Worm (Caenorhabditis elegans) whole organism, L3 larva: ENCODE measurements around the gene clec-127.

ENCODE experiments used
- R02D3.7 ChIP-seq: fragments of 150-350 bp; optimal IDR thresholded peaks from 2 replicates; lab custom pipeline; 2014; ENCODE audit warnings: missing biosample characterization, missing genetic modification characterization
- ZK546.5 ChIP-seq: sonication (generic microtip); optimal IDR thresholded peaks from 2 replicates; lab custom pipeline; 2017; ENCODE audit warnings: missing biosample characterization, missing genetic modification characterization
- ama-1 ChIP-seq: fragments of 150-350 bp; optimal IDR thresholded peaks from 2 replicates; lab custom pipeline; 2018
- ceh-28 ChIP-seq: fragments of 150-350 bp; optimal IDR thresholded peaks from 2 replicates; lab custom pipeline; 2014; ENCODE audit warnings: missing biosample characterization, missing genetic modification reagents, missing genetic modification characterization
- ceh-82 ChIP-seq: fragments of 150-350 bp; optimal IDR thresholded peaks from 2 replicates; lab custom pipeline; 2014; ENCODE audit warnings: missing biosample characterization, missing genetic modification characterization
- ceh-9 ChIP-seq: sonication (generic microtip); optimal IDR thresholded peaks from 2 replicates; lab custom pipeline; 2018; ENCODE audit warnings: missing biosample characterization, missing genetic modification characterization
- daf-12 ChIP-seq: fragments of 150-350 bp; optimal IDR thresholded peaks from 2 replicates; lab custom pipeline; 2014; ENCODE audit warnings: missing biosample characterization, missing genetic modification reagents, missing genetic modification characterization
- elt-1 ChIP-seq: fragments of 150-350 bp; optimal IDR thresholded peaks from 2 replicates; lab custom pipeline; 2014; ENCODE audit warnings: missing biosample characterization, missing genetic modification characterization
- elt-2 ChIP-seq: sonication (generic microtip); optimal IDR thresholded peaks from 2 replicates; lab custom pipeline; 2016; ENCODE audit warnings: missing genetic modification reagents, mild to moderate bottlenecking, missing genetic modification characterization, missing compliant biosample characterization
- elt-3 ChIP-seq, 3 experiments: fragments of 150-350 bp in 1 of 3; sonication (generic microtip) in 2 of 3; optimal IDR thresholded peaks; 2 replicates in 2 of 3; 4 replicates in 1 of 3; lab custom pipeline; 2014 to 2017; ENCODE audit warnings: missing biosample characterization in 3 of 3, missing genetic modification characterization in 3 of 3
- fkh-2 ChIP-seq: fragments of 150-350 bp; optimal IDR thresholded peaks from 2 replicates; lab custom pipeline; 2014; ENCODE audit warnings: missing biosample characterization, missing genetic modification reagents, missing genetic modification characterization
- fos-1 ChIP-seq: fragments of 150-350 bp; optimal IDR thresholded peaks from 2 replicates; lab custom pipeline; 2014; ENCODE audit warnings: missing biosample characterization, missing genetic modification characterization
- hmg-11 ChIP-seq: sonication (generic microtip); optimal IDR thresholded peaks from 2 replicates; lab custom pipeline; 2016; ENCODE audit warnings: missing genetic modification characterization, missing compliant biosample characterization
- lin-15B ChIP-seq: fragments of 150-350 bp; optimal IDR thresholded peaks from 2 replicates; lab custom pipeline; 2014; ENCODE audit warnings: missing biosample characterization, missing genetic modification characterization
- lin-39 ChIP-seq: fragments of 150-350 bp; optimal IDR thresholded peaks from 2 replicates; lab custom pipeline; 2018; ENCODE audit warnings: missing biosample characterization, missing genetic modification reagents, missing genetic modification characterization
- lsy-12 ChIP-seq: sonication (generic microtip); optimal IDR thresholded peaks from 2 replicates; lab custom pipeline; 2016; ENCODE audit warnings: mild to moderate bottlenecking, missing genetic modification characterization, missing compliant biosample characterization
- mml-1 ChIP-seq: fragments of 150-350 bp; sonication (generic microtip); optimal IDR thresholded peaks from 3 replicates; lab custom pipeline; 2014; ENCODE audit warnings: missing biosample characterization, missing genetic modification characterization
- nfya-1 ChIP-seq: sonication (generic microtip); optimal IDR thresholded peaks from 2 replicates; lab custom pipeline; 2017; ENCODE audit warnings: missing genetic modification characterization, mild to moderate bottlenecking, missing compliant biosample characterization, antibody characterized with exemption, moderate library complexity; ENCODE audit not compliant: insufficient read depth
- nhr-11 ChIP-seq: fragments of 150-350 bp; optimal IDR thresholded peaks from 2 replicates; lab custom pipeline; 2014; ENCODE audit warnings: missing biosample characterization, missing genetic modification characterization
- nhr-12 ChIP-seq: fragments of 150-350 bp; optimal IDR thresholded peaks from 2 replicates; lab custom pipeline; 2014; ENCODE audit warnings: missing biosample characterization, missing genetic modification characterization
- nhr-23 ChIP-seq: fragments of 150-350 bp; optimal IDR thresholded peaks from 2 replicates; lab custom pipeline; 2014; ENCODE audit warnings: missing biosample characterization, missing genetic modification reagents, missing genetic modification characterization
- nhr-237 ChIP-seq: fragments of 150-350 bp; optimal IDR thresholded peaks from 2 replicates; lab custom pipeline; 2014; ENCODE audit warnings: missing biosample characterization, missing genetic modification characterization
- nhr-25 ChIP-seq: sonication (generic microtip); optimal IDR thresholded peaks from 2 replicates; lab custom pipeline; 2017; ENCODE audit warnings: missing biosample characterization, missing genetic modification characterization
- nhr-28 ChIP-seq: fragments of 150-350 bp; optimal IDR thresholded peaks from 2 replicates; lab custom pipeline; 2014; ENCODE audit warnings: missing biosample characterization, missing genetic modification characterization
- nhr-43 ChIP-seq: sonication (generic microtip); optimal IDR thresholded peaks from 2 replicates; lab custom pipeline; 2016; ENCODE audit warnings: mild to moderate bottlenecking, missing genetic modification characterization, missing compliant biosample characterization; ENCODE audit not compliant: poor library complexity, severe bottlenecking
- nhr-67 ChIP-seq: fragments of 150-350 bp; optimal IDR thresholded peaks from 2 replicates; lab custom pipeline; 2014; ENCODE audit warnings: missing biosample characterization, missing genetic modification characterization
- nhr-76 ChIP-seq: fragments of 150-350 bp; sonication (generic microtip); optimal IDR thresholded peaks from 5 replicates; lab custom pipeline; 2014; ENCODE audit warnings: missing biosample characterization, missing genetic modification characterization
- nhr-77 ChIP-seq: fragments of 150-350 bp; optimal IDR thresholded peaks from 2 replicates; lab custom pipeline; 2014; ENCODE audit warnings: missing biosample characterization, missing genetic modification characterization
- pha-4 ChIP-seq: fragments of 150-350 bp; optimal IDR thresholded peaks from 2 replicates; lab custom pipeline; 2014; ENCODE audit warnings: missing biosample characterization, missing genetic modification reagents, missing genetic modification characterization
- pqm-1 ChIP-seq: fragments of 150-350 bp; optimal IDR thresholded peaks from 2 replicates; lab custom pipeline; 2017; ENCODE audit warnings: missing biosample characterization, missing genetic modification characterization, inconsistent platforms
- sea-2 ChIP-seq: fragments of 150-350 bp; sonication (generic microtip); optimal IDR thresholded peaks from 4 replicates; lab custom pipeline; 2014; ENCODE audit warnings: missing biosample characterization, missing genetic modification reagents, missing genetic modification characterization
- skn-1 ChIP-seq: fragments of 150-350 bp; optimal IDR thresholded peaks from 2 replicates; lab custom pipeline; 2014; ENCODE audit warnings: missing biosample characterization, missing genetic modification characterization
- snpc-4 ChIP-seq: fragments of 150-350 bp; optimal IDR thresholded peaks from 2 replicates; lab custom pipeline; 2014; ENCODE audit warnings: missing biosample characterization, missing genetic modification characterization
- tbx-2 ChIP-seq: sonication (generic microtip); optimal IDR thresholded peaks from 2 replicates; lab custom pipeline; 2016; ENCODE audit warnings: mild to moderate bottlenecking, missing genetic modification characterization, missing compliant biosample characterization
- unc-62 ChIP-seq: fragments of 150-350 bp; sonication (generic microtip); optimal IDR thresholded peaks from 4 replicates; lab custom pipeline; 2014; ENCODE audit warnings: missing biosample characterization, missing genetic modification reagents, missing genetic modification characterization
- ztf-11 ChIP-seq: fragments of 150-350 bp; optimal IDR thresholded peaks from 2 replicates; lab custom pipeline; 2014; ENCODE audit warnings: missing biosample characterization, missing genetic modification characterization

The clec-127 gene

ce11 chrII:3578121-3578520, 9.1 kb upstream of the clec-127 start, which contains the start of gene clec-133:
Gene clec-133, plus strand, starts transcription at chrII:3578421.
- TF ChIP-seq nfya-1 (tag; lab: Kevin White, UChicago), result no peak
- no peak for TF ChIP-seq lin-39 (tag; lab: Kevin White, UChicago)
- TF ChIP-seq ceh-28 (tag; lab: Kevin White, UChicago), result no peak
- no peak for TF ChIP-seq elt-3 (tag; optimal IDR thresholded peaks at IDR 0.05; lab: Kevin White, UChicago)
- no peak for TF ChIP-seq snpc-4 (tag; lab: Kevin White, UChicago)
- no peak for TF ChIP-seq sea-2 (GFP tag; lab: Kevin White, UChicago)
- TF ChIP-seq tbx-2 (tag; lab: Kevin White, UChicago), result no peak
- no peak for TF ChIP-seq nhr-23 (tag; lab: Kevin White, UChicago)
- TF ChIP-seq hmg-11 (tag; lab: Kevin White, UChicago), result no peak
- no peak for TF ChIP-seq daf-12 (tag; lab: Kevin White, UChicago)
- TF ChIP-seq pqm-1 (tag; lab: Kevin White, UChicago), result no peak
- no peak for TF ChIP-seq nhr-28
- no peak for TF ChIP-seq nhr-237 (tag; lab: Kevin White, UChicago)
- no peak for TF ChIP-seq ztf-11

- no peak for TF ChIP-seq nhr-43 (tag; lab: Kevin White, UChicago)
- no peak for TF ChIP-seq nhr-76 (tag; lab: Kevin White, UChicago)
- TF ChIP-seq mml-1, result no peak
- TF ChIP-seq fkh-2 (tag; lab: Kevin White, UChicago), result no peak
- TF ChIP-seq elt-1, result no peak
- no peak for TF ChIP-seq ceh-82 (tag; lab: Kevin White, UChicago)
- TF ChIP-seq skn-1, result no peak
- no peak for TF ChIP-seq R02D3.7 (tag; lab: Kevin White, UChicago)
- TF ChIP-seq elt-2 (tag; lab: Kevin White, UChicago), result no peak
- no peak for TF ChIP-seq fos-1 (tag; lab: Kevin White, UChicago)
These were observed 7.7 kb upstream of the clec-127 start, which contains the start of gene clec-132 for ce11 chrII:3576742-3577141. Gene clec-132, plus strand, starts transcription at chrII:3577042.

ce11 chrII:3573255-3573654, 4.2 kb upstream of the clec-127 start, which contains the start of gene clec-130:
Gene clec-130, plus strand, starts transcription at chrII:3573555.
- TF ChIP-seq nhr-11 (tag; lab: Kevin White, UChicago) (no peak), snpc-4 (tag; lab: Kevin White, UChicago) (no peak), pha-4 (tag; lab: Kevin White, UChicago) (no peak), nhr-12 (tag; lab: Kevin White, UChicago) (no peak), ceh-9 (no peak), nhr-28 (no peak), lin-15B (no peak)

- no peak for TF ChIP-seq nhr-67 (tag; lab: Kevin White, UChicago)
- no peak for TF ChIP-seq nhr-25 (tag; lab: Kevin White, UChicago)
- no peak for TF ChIP-seq mml-1
- no peak for TF ChIP-seq ceh-9
- TF ChIP-seq daf-12 (tag; lab: Kevin White, UChicago), result no peak
- TF ChIP-seq fos-1 (tag; lab: Kevin White, UChicago), result no peak
- TF ChIP-seq ceh-28 (tag; lab: Kevin White, UChicago), result no peak
- TF ChIP-seq pha-4 (tag; lab: Kevin White, UChicago), result no peak
- TF ChIP-seq lin-39 (tag; lab: Kevin White, UChicago), result no peak
- TF ChIP-seq unc-62, result no peak
- no peak for TF ChIP-seq lsy-12 (tag; lab: Kevin White, UChicago)
- TF ChIP-seq ama-1 (lab: Kevin White, UChicago), result no peak
- TF ChIP-seq nhr-77 (tag; lab: Kevin White, UChicago), result no peak
- no peak for TF ChIP-seq nhr-12 (tag; lab: Kevin White, UChicago)
- TF ChIP-seq nhr-28, result no peak
- no peak for TF ChIP-seq nfya-1 (tag; lab: Kevin White, UChicago)
- no peak for TF ChIP-seq ZK546.5 (tag; lab: Kevin White, UChicago)
- TF ChIP-seq snpc-4 (tag; lab: Kevin White, UChicago), result no peak
- no peak for TF ChIP-seq nhr-237 (tag; lab: Kevin White, UChicago)
These were observed 2.0 kb upstream of the clec-127 start, which contains the start of the genes clec-128 and clec-129 for ce11 chrII:3570927-3571538. Gene clec-128, minus strand, starts transcription at chrII:3571027. Gene clec-129, plus strand, starts transcription at chrII:3571488.
